ENCODE assay signal across 1 fruit fly cellular context in genomic region chr3R:24295556-24296465, dm6.
TF ChIP-seq lines count a peak whose summit lies in the region.

No protein-coding gene starts in this region.

TF ChIP-seq in whole organism, embryonic, 481 proteins besides CTCF, POLR2A, EP300 and RAD21 (continued from another document and continues in another):
- TF ChIP-seq CG9727 (GFP tag; optimal IDR thresholded peaks at IDR 0.05; lab: Kevin White, UChicago): peak; percentile 83
- peak; percentile 34 for TF ChIP-seq Mes4 (GFP tag; optimal IDR thresholded peaks at IDR 0.05; lab: Kevin White, UChicago)
- peak; percentile 98 for TF ChIP-seq grau (tag; optimal IDR thresholded peaks at IDR 0.05; lab: Kevin White, UChicago)
- TF ChIP-seq CG8944 (GFP tag; optimal IDR thresholded peaks at IDR 0.05; lab: Kevin White, UChicago): peak; percentile 56
- TF ChIP-seq CG6765 (GFP tag; optimal IDR thresholded peaks at IDR 0.05; lab: Kevin White, UChicago): no peak
- TF ChIP-seq Atf3 (GFP tag; optimal IDR thresholded peaks at IDR 0.05; lab: Kevin White, UChicago): peak; percentile 64
- peak; percentile 3 for TF ChIP-seq CG8281 (tag; optimal IDR thresholded peaks at IDR 0.05; lab: Kevin White, UChicago)
- TF ChIP-seq grn (GFP tag; optimal IDR thresholded peaks at IDR 0.05; lab: Kevin White, UChicago): no peak
- peak; percentile 82 for TF ChIP-seq wdn (GFP tag; IDR thresholded peaks at IDR 0.05; lab: Robert Waterston, UW)
- peak; percentile 29 for TF ChIP-seq gcm (GFP tag; optimal IDR thresholded peaks at IDR 0.05; lab: Kevin White, UChicago)
- peak; percentile 41; the same call in 1 of the 2 replicates for TF ChIP-seq dimm (GFP tag; IDR thresholded peaks at IDR 0.05; lab: Robert Waterston, UW)
- TF ChIP-seq Sox100B (GFP tag; optimal IDR thresholded peaks at IDR 0.05; lab: Kevin White, UChicago): peak; percentile 49
- peak; percentile 34 for TF ChIP-seq CG4617 (GFP tag; optimal IDR thresholded peaks at IDR 0.05; lab: Kevin White, UChicago; ENCODE audit: borderline replicate concordance)
- no peak for TF ChIP-seq CG4282 (GFP tag; optimal IDR thresholded peaks at IDR 0.05; lab: Kevin White, UChicago)
- TF ChIP-seq CG6254 (GFP tag; optimal IDR thresholded peaks at IDR 0.05; lab: Kevin White, UChicago): no peak
- peak; percentile 88 for TF ChIP-seq ci (GFP tag; IDR thresholded peaks at IDR 0.05; lab: Robert Waterston, UW)
- TF ChIP-seq CG7372 (GFP tag; IDR thresholded peaks at IDR 0.05; lab: Robert Waterston, UW): peak; percentile 77
- no peak for TF ChIP-seq gro (GFP tag; optimal IDR thresholded peaks at IDR 0.05; lab: Kevin White, UChicago)
- TF ChIP-seq CG10321 (GFP tag; IDR thresholded peaks at IDR 0.05; lab: Robert Waterston, UW): peak; percentile 56; the same call in 1 of the 2 replicates
- no peak for TF ChIP-seq prd (optimal IDR thresholded peaks at IDR 0.05; lab: Kevin White, UChicago)
- peak; percentile 91 for TF ChIP-seq prd (GFP tag; IDR thresholded peaks at IDR 0.05; lab: Robert Waterston, UW)
- TF ChIP-seq hkb (optimal IDR thresholded peaks at IDR 0.05; lab: Kevin White, UChicago): no peak
- peak; percentile 87 for TF ChIP-seq hkb (GFP tag; IDR thresholded peaks at IDR 0.05; lab: Robert Waterston, UW)
- TF ChIP-seq Dbx (GFP tag; IDR thresholded peaks at IDR 0.05; lab: Robert Waterston, UW): peak; percentile 77
- TF ChIP-seq CG14965 (GFP tag; optimal IDR thresholded peaks at IDR 0.05; lab: Kevin White, UChicago; ENCODE audit: borderline replicate concordance): no peak
- peak; percentile 76 for TF ChIP-seq tio (GFP tag; optimal IDR thresholded peaks at IDR 0.05; lab: Kevin White, UChicago)
- peak; percentile 87 for TF ChIP-seq slbo (GFP tag; IDR thresholded peaks at IDR 0.05; lab: Robert Waterston, UW)
- peak; percentile 30 for TF ChIP-seq Myb (GFP tag; optimal IDR thresholded peaks at IDR 0.05; lab: Kevin White, UChicago)
- peak; percentile 85 for TF ChIP-seq dmrt11E (tag; optimal IDR thresholded peaks at IDR 0.05; lab: Kevin White, UChicago)
- TF ChIP-seq CG1832 (GFP tag; optimal IDR thresholded peaks at IDR 0.05; lab: Kevin White, UChicago): peak; percentile 72
- TF ChIP-seq zen (tag; optimal IDR thresholded peaks at IDR 0.05; lab: Kevin White, UChicago): peak; percentile 66
- peak; percentile 34 for TF ChIP-seq Hand (GFP tag; optimal IDR thresholded peaks at IDR 0.05; lab: Kevin White, UChicago)
- TF ChIP-seq mld (GFP tag; IDR thresholded peaks at IDR 0.05; lab: Robert Waterston, UW; ENCODE audit: partially characterized antibody): no peak
- peak; percentile 61 for TF ChIP-seq CG4707 (GFP tag; optimal IDR thresholded peaks at IDR 0.05; lab: Kevin White, UChicago)
- peak; percentile 72 for TF ChIP-seq MTF-1 (GFP tag; optimal IDR thresholded peaks at IDR 0.05; lab: Kevin White, UChicago; ENCODE audit: borderline replicate concordance)
- peak; percentile 54 for TF ChIP-seq fu2 (GFP tag; optimal IDR thresholded peaks at IDR 0.05; lab: Kevin White, UChicago)
- TF ChIP-seq schlank (tag; optimal IDR thresholded peaks at IDR 0.05; lab: Kevin White, UChicago): peak; percentile 66
- TF ChIP-seq CG17328 (GFP tag; IDR thresholded peaks at IDR 0.05; lab: Robert Waterston, UW): peak; percentile 87
- TF ChIP-seq CG30431 (GFP tag; optimal IDR thresholded peaks at IDR 0.05; lab: Kevin White, UChicago): peak; percentile 81
- peak; percentile 69 for TF ChIP-seq NK7.1 (GFP tag; optimal IDR thresholded peaks at IDR 0.05; lab: Kevin White, UChicago)
- TF ChIP-seq CG12104 (GFP tag; optimal IDR thresholded peaks at IDR 0.05; lab: Kevin White, UChicago): peak; percentile 63
- peak; percentile 74; the same call in 1 of the 2 replicates for TF ChIP-seq NFAT (GFP tag; IDR thresholded peaks at IDR 0.05; lab: Robert Waterston, UW)
- peak; percentile 67 for TF ChIP-seq sisA (GFP tag; IDR thresholded peaks at IDR 0.05; lab: Robert Waterston, UW)
- TF ChIP-seq CG5953 (GFP tag; IDR thresholded peaks at IDR 0.05; lab: Robert Waterston, UW): 0 out of 2 replicates have a peak, but pooled peaks have one; percentile 56
- peak; percentile 27 for TF ChIP-seq CG30020 (tag; optimal IDR thresholded peaks at IDR 0.05; lab: Kevin White, UChicago)
- peak; percentile 67 for TF ChIP-seq CG14050 (GFP tag; IDR thresholded peaks at IDR 0.05; lab: Robert Waterston, UW)
- TF ChIP-seq ken (GFP tag; IDR thresholded peaks at IDR 0.05; lab: Robert Waterston, UW): peak; percentile 72; the same call in 2 of the 3 replicates
- peak; percentile 30; the same call in 1 of the 2 replicates for TF ChIP-seq Doc2 (GFP tag; IDR thresholded peaks at IDR 0.05; lab: Robert Waterston, UW)
- TF ChIP-seq Jarid2 (GFP tag; optimal IDR thresholded peaks at IDR 0.05; lab: Kevin White, UChicago): no peak
- peak; percentile 81 for TF ChIP-seq CG12155 (GFP tag; optimal IDR thresholded peaks at IDR 0.05; lab: Kevin White, UChicago)
- TF ChIP-seq Lpt (GFP tag; optimal IDR thresholded peaks at IDR 0.05; lab: Kevin White, UChicago): no peak
- TF ChIP-seq Nf-YC (tag; optimal IDR thresholded peaks at IDR 0.05; lab: Kevin White, UChicago): peak; percentile 21
- peak; percentile 60 for TF ChIP-seq CG17568 (GFP tag; optimal IDR thresholded peaks at IDR 0.05; lab: Kevin White, UChicago)
- TF ChIP-seq al (GFP tag; IDR thresholded peaks at IDR 0.05; lab: Robert Waterston, UW): peak; percentile 76; the same call in 1 of the 2 replicates
- peak; percentile 10; the same call in 1 of the 4 replicates for TF ChIP-seq chinmo (GFP tag; IDR thresholded peaks at IDR 0.05; lab: Robert Waterston, UW; ENCODE audit: partially characterized antibody)
- TF ChIP-seq eve (GFP tag; optimal IDR thresholded peaks at IDR 0.05; lab: Kevin White, UChicago): peak in 1 of 2 experiments; percentile 82
- peak; percentile 69; the same call in 2 of the 3 replicates for TF ChIP-seq CG11093 (GFP tag; IDR thresholded peaks at IDR 0.05; lab: Robert Waterston, UW)
- no peak; the same call in 2 of the 3 replicates for TF ChIP-seq croc (GFP tag; conservative IDR thresholded peaks at IDR 0.05; lab: Robert Waterston, UW)
- peak; percentile 86 for TF ChIP-seq Xrp1 (GFP tag; IDR thresholded peaks at IDR 0.05; lab: Robert Waterston, UW)
- peak; percentile 73 for TF ChIP-seq onecut (GFP tag; IDR thresholded peaks at IDR 0.05; lab: Robert Waterston, UW)
- peak; percentile 76 for TF ChIP-seq CG17359 (tag; optimal IDR thresholded peaks at IDR 0.05; lab: Kevin White, UChicago)
- TF ChIP-seq CG7839 (tag; optimal IDR thresholded peaks at IDR 0.05; lab: Kevin White, UChicago): peak; percentile 87
- peak; percentile 78 for TF ChIP-seq CG17385 (GFP tag; optimal IDR thresholded peaks at IDR 0.05; lab: Kevin White, UChicago)
- TF ChIP-seq ranshi (GFP tag; IDR thresholded peaks at IDR 0.05; lab: Robert Waterston, UW): peak; percentile 81
- peak; percentile 73 for TF ChIP-seq Hr3 (GFP tag; optimal IDR thresholded peaks at IDR 0.05; lab: Kevin White, UChicago)
- peak; percentile 49; the same call in 1 of the 3 replicates for TF ChIP-seq z (GFP tag; IDR thresholded peaks at IDR 0.05; lab: Robert Waterston, UW)
- no peak for TF ChIP-seq cg (GFP tag; optimal IDR thresholded peaks at IDR 0.05; lab: Kevin White, UChicago)
- peak; percentile 80 for TF ChIP-seq CG6689 (GFP tag; IDR thresholded peaks at IDR 0.05; lab: Robert Waterston, UW)
- peak; percentile 83 for TF ChIP-seq CG17829 (tag; optimal IDR thresholded peaks at IDR 0.05; lab: Kevin White, UChicago)
- peak; percentile 67 to 78 for TF ChIP-seq Hr51 (GFP tag; optimal IDR thresholded peaks at IDR 0.05; lab: Kevin White, UChicago)
- peak; percentile 39 for TF ChIP-seq dati (GFP tag; IDR thresholded peaks at IDR 0.05; lab: Robert Waterston, UW)
- TF ChIP-seq ac (GFP tag; optimal IDR thresholded peaks at IDR 0.05; lab: Kevin White, UChicago): peak; percentile 71
- 0 out of 3 replicates have a peak, but pooled peaks have one; percentile 54 for TF ChIP-seq C15 (GFP tag; IDR thresholded peaks at IDR 0.05; lab: Robert Waterston, UW)
- TF ChIP-seq btn (GFP tag; optimal IDR thresholded peaks at IDR 0.05; lab: Kevin White, UChicago): no peak
- peak; percentile 65 for TF ChIP-seq Antp (GFP tag; optimal IDR thresholded peaks at IDR 0.05; lab: Kevin White, UChicago)
- no peak for TF ChIP-seq sima (GFP tag; optimal IDR thresholded peaks at IDR 0.05; lab: Kevin White, UChicago)
- TF ChIP-seq fd102C (GFP tag; optimal IDR thresholded peaks at IDR 0.05; lab: Kevin White, UChicago): peak; percentile 61
- TF ChIP-seq nerfin-2 (GFP tag; IDR thresholded peaks at IDR 0.05; lab: Robert Waterston, UW; ENCODE audit: partially characterized antibody): no peak
- TF ChIP-seq Eip74EF (GFP tag; optimal IDR thresholded peaks at IDR 0.05; lab: Kevin White, UChicago): peak in 1 of 2 experiments; percentile 63
- TF ChIP-seq Rx (GFP tag; IDR thresholded peaks at IDR 0.05; lab: Robert Waterston, UW): peak; percentile 67
- TF ChIP-seq HmgD (GFP tag; optimal IDR thresholded peaks at IDR 0.05; lab: Kevin White, UChicago): no peak
- no peak for TF ChIP-seq gfzf (GFP tag; optimal IDR thresholded peaks at IDR 0.05; lab: Kevin White, UChicago)
- TF ChIP-seq CG10431 (GFP tag; optimal IDR thresholded peaks at IDR 0.05; lab: Kevin White, UChicago): no peak
- TF ChIP-seq CG15514 (GFP tag; optimal IDR thresholded peaks at IDR 0.05; lab: Kevin White, UChicago): peak; percentile 49
- TF ChIP-seq dm (GFP tag; optimal IDR thresholded peaks at IDR 0.05; lab: Kevin White, UChicago): peak; percentile 49
- no peak; the same call in none of the 2 replicates for TF ChIP-seq Ravus (GFP tag; IDR thresholded peaks at IDR 0.05; lab: Robert Waterston, UW)
- peak; percentile 81 for TF ChIP-seq Oli (tag; optimal IDR thresholded peaks at IDR 0.05; lab: Kevin White, UChicago)
- TF ChIP-seq CG1024 (GFP tag; IDR thresholded peaks at IDR 0.05; lab: Robert Waterston, UW): no peak
- peak; percentile 74 for TF ChIP-seq Sox102F (GFP tag; optimal IDR thresholded peaks at IDR 0.05; lab: Kevin White, UChicago)
- TF ChIP-seq CG10462 (GFP tag; optimal IDR thresholded peaks at IDR 0.05; lab: Kevin White, UChicago): peak; percentile 63
- TF ChIP-seq klu (GFP tag; IDR thresholded peaks at IDR 0.05; lab: Robert Waterston, UW): peak; percentile 68
- TF ChIP-seq bsh (GFP tag; optimal IDR thresholded peaks at IDR 0.05; lab: Kevin White, UChicago): peak; percentile 82 to 90
- peak; percentile 91 for TF ChIP-seq CG34422 (GFP tag; IDR thresholded peaks at IDR 0.05; lab: Robert Waterston, UW)
- TF ChIP-seq CG18599 (GFP tag; optimal IDR thresholded peaks at IDR 0.05; lab: Kevin White, UChicago): peak; percentile 82
- no peak for TF ChIP-seq CG5180 (GFP tag; optimal IDR thresholded peaks at IDR 0.05; lab: Kevin White, UChicago)
- TF ChIP-seq CrebB (tag; optimal IDR thresholded peaks at IDR 0.05; lab: Kevin White, UChicago): peak; percentile 65
- peak; percentile 79 for TF ChIP-seq Mrtf (GFP tag; IDR thresholded peaks at IDR 0.05; lab: Robert Waterston, UW)
- peak; percentile 83 for TF ChIP-seq NfI (GFP tag; optimal IDR thresholded peaks at IDR 0.05; lab: Kevin White, UChicago)
- TF ChIP-seq Ssrp (tag; optimal IDR thresholded peaks at IDR 0.05; lab: Kevin White, UChicago): peak; percentile 71
- no peak for TF ChIP-seq pros (GFP tag; optimal IDR thresholded peaks at IDR 0.05; lab: Kevin White, UChicago)
- peak; percentile 39 for TF ChIP-seq wek (GFP tag; optimal IDR thresholded peaks at IDR 0.05; lab: Kevin White, UChicago)
- TF ChIP-seq Adf1 (GFP tag; IDR thresholded peaks at IDR 0.05; lab: Robert Waterston, UW): no peak; the same call in 1 of the 2 replicates
- no peak for TF ChIP-seq Lim3 (GFP tag; IDR thresholded peaks at IDR 0.05; lab: Robert Waterston, UW)
- peak; percentile 58 for TF ChIP-seq Usf (GFP tag; optimal IDR thresholded peaks at IDR 0.05; lab: Kevin White, UChicago)
- TF ChIP-seq gt (GFP tag; IDR thresholded peaks at IDR 0.05; lab: Robert Waterston, UW): no peak
- peak; percentile 60 to 66 for TF ChIP-seq Trl (optimal IDR thresholded peaks at IDR 0.05; lab: Kevin White, UChicago)
- TF ChIP-seq Trl (GFP tag; optimal IDR thresholded peaks at IDR 0.05; lab: Kevin White, UChicago): peak; percentile 62
- peak; percentile 73 for TF ChIP-seq tap (tag; optimal IDR thresholded peaks at IDR 0.05; lab: Kevin White, UChicago)
- peak; percentile 58 for TF ChIP-seq Nf-YA (GFP tag; IDR thresholded peaks at IDR 0.05; lab: Robert Waterston, UW)
- TF ChIP-seq Dfd (GFP tag; optimal IDR thresholded peaks at IDR 0.05; lab: Kevin White, UChicago): no peak
- no peak for TF ChIP-seq CG7963 (GFP tag; IDR thresholded peaks at IDR 0.05; lab: Robert Waterston, UW; ENCODE audit: partially characterized antibody)
- peak; percentile 85 for TF ChIP-seq CoRest (tag; optimal IDR thresholded peaks at IDR 0.05; lab: Kevin White, UChicago)
- no peak for TF ChIP-seq p53 (GFP tag; optimal IDR thresholded peaks at IDR 0.05; lab: Kevin White, UChicago)
- peak; percentile 73 to 81 for TF ChIP-seq Pdp1 (GFP tag; optimal IDR thresholded peaks at IDR 0.05; lab: Kevin White, UChicago)
- TF ChIP-seq CG33213 (GFP tag; optimal IDR thresholded peaks at IDR 0.05; lab: Kevin White, UChicago): peak; percentile 71
- peak; percentile 82 for TF ChIP-seq CG11504 (tag; optimal IDR thresholded peaks at IDR 0.05; lab: Kevin White, UChicago)
- TF ChIP-seq crol (GFP tag; IDR thresholded peaks at IDR 0.05; lab: Robert Waterston, UW): no peak
- TF ChIP-seq CG14441 (GFP tag; IDR thresholded peaks at IDR 0.05; lab: Robert Waterston, UW): peak; percentile 89
- peak; percentile 84 for TF ChIP-seq CG9932 (GFP tag; IDR thresholded peaks at IDR 0.05; lab: Robert Waterston, UW)
- TF ChIP-seq vfl (GFP tag; optimal IDR thresholded peaks at IDR 0.05; lab: Kevin White, UChicago): peak; percentile 69
- peak; percentile 75 for TF ChIP-seq CG3281 (GFP tag; optimal IDR thresholded peaks at IDR 0.05; lab: Kevin White, UChicago)
- TF ChIP-seq ATbp (GFP tag; optimal IDR thresholded peaks at IDR 0.05; lab: Kevin White, UChicago): peak; percentile 65
- peak; percentile 75 for TF ChIP-seq CG17361 (GFP tag; IDR thresholded peaks at IDR 0.05; lab: Robert Waterston, UW)
- peak; percentile 32 for TF ChIP-seq eyg (GFP tag; optimal IDR thresholded peaks at IDR 0.05; lab: Kevin White, UChicago)
- peak; percentile 86 for TF ChIP-seq lilli (GFP tag; optimal IDR thresholded peaks at IDR 0.05; lab: Kevin White, UChicago)
- TF ChIP-seq bcd (GFP tag; optimal IDR thresholded peaks at IDR 0.05; lab: Kevin White, UChicago): peak; percentile 66
- peak; percentile 69 for TF ChIP-seq pnt (GFP tag; optimal IDR thresholded peaks at IDR 0.05; lab: Kevin White, UChicago)
- no peak for TF ChIP-seq zen2 (GFP tag; IDR thresholded peaks at IDR 0.05; lab: Robert Waterston, UW; ENCODE audit: partially characterized antibody)
- TF ChIP-seq CG3838 (GFP tag; optimal IDR thresholded peaks at IDR 0.05; lab: Kevin White, UChicago): no peak
- no peak for TF ChIP-seq usp (GFP tag; optimal IDR thresholded peaks at IDR 0.05; lab: Kevin White, UChicago)
